Worm (Caenorhabditis elegans) whole organism, midembryonic: ENCODE data around the gene tebp-2.

Source experiments
- T22C8.4 ChIP-seq: fragments of 200-800 bp; sonication (Bioruptor generic); IDR thresholded peaks from 2 replicates; pipeline ENCODE4 v1.3.6; 2022; ENCODE audit warnings: missing genetic modification characterization, missing compliant biosample characterization
- cog-1 ChIP-seq: sonication (generic microtip); optimal IDR thresholded peaks from 2 replicates; lab custom pipeline; 2016; ENCODE audit warnings: missing genetic modification characterization, missing compliant biosample characterization
- flt-1 ChIP-seq: fragments of 200-800 bp; sonication (Bioruptor generic); IDR thresholded peaks from 2 replicates; pipeline ENCODE4 v1.3.6; 2022; ENCODE audit warnings: missing genetic modification characterization, missing compliant biosample characterization
- klf-2 ChIP-seq: fragments of 200-800 bp; sonication (Bioruptor generic); conservative IDR thresholded peaks from 2 replicates; pipeline ENCODE4 v1.3.6; 2022; ENCODE audit warnings: missing genetic modification reagents, missing genetic modification characterization, missing compliant biosample characterization
- med-1 ChIP-seq: sonication (generic microtip); optimal IDR thresholded peaks from 2 replicates; lab custom pipeline; 2017; ENCODE audit warnings: missing genetic modification characterization, mild to moderate bottlenecking, missing compliant biosample characterization, antibody characterized with exemption, missing genetic modification reagents; ENCODE audit not compliant: insufficient read depth
- ref-1 ChIP-seq: fragments of 200-800 bp; sonication (Bioruptor generic); conservative IDR thresholded peaks from 2 replicates; pipeline ENCODE4 v1.3.6; 2022; ENCODE audit warnings: missing genetic modification reagents, missing genetic modification characterization, missing compliant biosample characterization
- tab-1 ChIP-seq: fragments of 200-800 bp; sonication (Bioruptor generic); IDR thresholded peaks from 2 replicates; pipeline ENCODE4 v1.3.6; 2022; ENCODE audit warnings: missing genetic modification characterization, missing compliant biosample characterization
- ztf-23 ChIP-seq: fragments of 200-800 bp; sonication (Bioruptor generic); IDR thresholded peaks from 2 replicates; pipeline ENCODE4 v1.3.6; 2022; ENCODE audit warnings: missing genetic modification reagents, missing genetic modification characterization, missing compliant biosample characterization
- ztf-29 ChIP-seq: fragments of 200-800 bp; sonication (Bioruptor generic); IDR thresholded peaks from 2 replicates; pipeline ENCODE4 v1.3.6; 2022; ENCODE audit warnings: missing genetic modification reagents, missing genetic modification characterization, missing compliant biosample characterization

DNA sequence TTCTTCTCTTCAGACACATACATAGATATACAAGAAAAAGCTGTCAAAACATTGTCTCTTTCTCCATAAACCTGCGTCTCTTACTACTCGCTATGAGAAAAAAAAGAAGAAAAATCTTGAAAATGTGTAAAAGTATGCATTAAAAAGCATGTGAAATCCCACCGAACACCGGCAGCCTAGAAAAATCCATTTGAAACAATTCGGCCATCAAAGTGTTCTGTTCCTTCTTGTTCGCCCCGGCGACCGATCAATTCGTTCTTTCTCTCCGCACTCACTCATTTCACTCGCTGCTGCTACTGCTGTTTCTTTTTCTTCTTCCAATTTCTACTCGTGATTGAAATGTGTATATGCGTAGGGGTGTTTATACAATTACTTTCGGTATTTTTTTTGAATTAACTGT, 7.4 kb downstream of the tebp-2 start:
- TF ChIP-seq ztf-23 (GFP tag; lab: Robert Waterston, UW) (no peak), flt-1 (GFP tag; lab: Robert Waterston, UW) (no peak), ref-1 (GFP tag; lab: Robert Waterston, UW) (no peak), tab-1 (GFP tag; lab: Robert Waterston, UW) (no peak), T22C8.4 (GFP tag; lab: Robert Waterston, UW) (no peak), cog-1 (tag; lab: Kevin White, UChicago) (no peak), ztf-29 (no peak), med-1 (GFP tag; lab: Kevin White, UChicago) (no peak), klf-2 (GFP tag; lab: Robert Waterston, UW) (no peak)
